Worm (Caenorhabditis elegans) whole organism, L2 larva: Measurements from ENCODE around the gene C14A4.6.

Source experiments
- C34F6.9 ChIP-seq: fragments of 150-350 bp; optimal IDR thresholded peaks from 2 replicates; lab custom pipeline; 2014; ENCODE audit warnings: missing biosample characterization, missing genetic modification characterization
- F13H6.1 ChIP-seq: sonication (generic microtip); optimal IDR thresholded peaks from 2 replicates; lab custom pipeline; 2016; ENCODE audit warnings: missing genetic modification characterization, missing compliant biosample characterization
- R02D3.7 ChIP-seq: fragments of 150-350 bp; optimal IDR thresholded peaks from 2 replicates; lab custom pipeline; 2014; ENCODE audit warnings: missing biosample characterization, missing genetic modification characterization
- Y55F3AM.14 ChIP-seq: fragments of 200-800 bp; sonication (Bioruptor generic); optimal IDR thresholded peaks from 2 replicates; lab custom pipeline; 2018; ENCODE audit warnings: mild to moderate bottlenecking, missing genetic modification characterization, missing compliant biosample characterization
- ZK546.5 ChIP-seq: sonication (generic microtip); optimal IDR thresholded peaks from 2 replicates; lab custom pipeline; 2017; ENCODE audit warnings: missing biosample characterization, missing genetic modification characterization
- alr-1 ChIP-seq: fragments of 150-350 bp; optimal IDR thresholded peaks from 2 replicates; lab custom pipeline; 2014; ENCODE audit warnings: missing biosample characterization, missing genetic modification characterization
- aly-2 ChIP-seq: fragments of 150-350 bp; optimal IDR thresholded peaks from 2 replicates; lab custom pipeline; 2014; ENCODE audit warnings: missing biosample characterization, missing genetic modification characterization
- blmp-1 ChIP-seq: sonication (generic microtip); optimal IDR thresholded peaks from 2 replicates; lab custom pipeline; 2017; ENCODE audit warnings: missing genetic modification characterization, mild to moderate bottlenecking, missing compliant biosample characterization, antibody characterized with exemption, moderate library complexity; ENCODE audit not compliant: insufficient read depth
- ceh-16 ChIP-seq: fragments of 150-350 bp; optimal IDR thresholded peaks from 2 replicates; lab custom pipeline; 2014; ENCODE audit warnings: missing biosample characterization, missing genetic modification characterization
- ceh-82 ChIP-seq: fragments of 150-350 bp; optimal IDR thresholded peaks from 2 replicates; lab custom pipeline; 2014; ENCODE audit warnings: missing biosample characterization, missing genetic modification characterization
- crh-2 ChIP-seq: sonication (generic microtip); optimal IDR thresholded peaks from 2 replicates; lab custom pipeline; 2017; ENCODE audit warnings: missing biosample characterization, missing genetic modification characterization
- dmd-4 ChIP-seq: sonication (generic microtip); optimal IDR thresholded peaks from 2 replicates; lab custom pipeline; 2017; ENCODE audit warnings: missing biosample characterization, missing genetic modification characterization
- egl-27 ChIP-seq: sonication (generic microtip); optimal IDR thresholded peaks from 3 replicates; lab custom pipeline; 2017; ENCODE audit warnings: missing biosample characterization, missing genetic modification reagents, missing genetic modification characterization
- elt-1 ChIP-seq: fragments of 150-350 bp; optimal IDR thresholded peaks from 2 replicates; lab custom pipeline; 2014; ENCODE audit warnings: missing biosample characterization, missing genetic modification characterization
- elt-3 ChIP-seq: sonication (generic microtip); optimal IDR thresholded peaks from 2 replicates; lab custom pipeline; 2017; ENCODE audit warnings: missing biosample characterization, missing genetic modification characterization
- fos-1 ChIP-seq: fragments of 150-350 bp; optimal IDR thresholded peaks from 2 replicates; lab custom pipeline; 2014; ENCODE audit warnings: missing biosample characterization, missing genetic modification characterization
- gmeb-1 ChIP-seq: fragments of 150-350 bp; optimal IDR thresholded peaks from 2 replicates; lab custom pipeline; 2014; ENCODE audit warnings: missing biosample characterization, missing genetic modification characterization
- lin-11 ChIP-seq: fragments of 150-350 bp; sonication (generic microtip); optimal IDR thresholded peaks from 2 replicates; lab custom pipeline; 2014; ENCODE audit warnings: missing biosample characterization, missing genetic modification characterization, inconsistent platforms, mixed read lengths
- lin-13 ChIP-seq: fragments of 150-350 bp; optimal IDR thresholded peaks from 2 replicates; lab custom pipeline; 2014; ENCODE audit warnings: missing biosample characterization, missing genetic modification reagents, missing genetic modification characterization
- lsy-2 ChIP-seq, 2 experiments: fragments of 150-350 bp in 1 of 2; sonication (generic microtip) in 1 of 2; optimal IDR thresholded peaks; 2 replicates each; lab custom pipeline; 2014 to 2017; ENCODE audit warnings: missing biosample characterization in 2 of 2, missing genetic modification characterization in 2 of 2
- mab-5 ChIP-seq: fragments of 150-350 bp; optimal IDR thresholded peaks from 2 replicates; lab custom pipeline; 2014; ENCODE audit warnings: missing biosample characterization, missing genetic modification characterization
- mdl-1 ChIP-seq, 2 experiments: fragments of 150-350 bp in 1 of 2; sonication (generic microtip) in 1 of 2; optimal IDR thresholded peaks; 2 replicates each; lab custom pipeline; 2017; ENCODE audit warnings: missing biosample characterization in 2 of 2, missing genetic modification characterization in 2 of 2
- nhr-10 ChIP-seq: sonication (generic microtip); optimal IDR thresholded peaks from 2 replicates; lab custom pipeline; 2017; ENCODE audit warnings: missing biosample characterization, missing genetic modification characterization
- nhr-11 ChIP-seq: fragments of 150-350 bp; optimal IDR thresholded peaks from 2 replicates; lab custom pipeline; 2014; ENCODE audit warnings: missing biosample characterization, missing genetic modification characterization
- nhr-12 ChIP-seq: fragments of 150-350 bp; optimal IDR thresholded peaks from 2 replicates; lab custom pipeline; 2014; ENCODE audit warnings: missing biosample characterization, missing genetic modification characterization
- nhr-129 ChIP-seq: fragments of 150-350 bp; optimal IDR thresholded peaks from 2 replicates; lab custom pipeline; 2014; ENCODE audit warnings: missing biosample characterization, missing genetic modification characterization
- nhr-21 ChIP-seq: fragments of 150-350 bp; optimal IDR thresholded peaks from 2 replicates; lab custom pipeline; 2014; ENCODE audit warnings: missing biosample characterization, missing genetic modification characterization
- nhr-237 ChIP-seq: fragments of 150-350 bp; optimal IDR thresholded peaks from 2 replicates; lab custom pipeline; 2014; ENCODE audit warnings: missing biosample characterization, missing genetic modification characterization
- nhr-25 ChIP-seq: fragments of 150-350 bp; sonication (generic microtip); optimal IDR thresholded peaks from 3 replicates; lab custom pipeline; 2014; ENCODE audit warnings: missing biosample characterization, missing genetic modification characterization
- nhr-6 ChIP-seq: fragments of 150-350 bp; optimal IDR thresholded peaks from 2 replicates; lab custom pipeline; 2014; ENCODE audit warnings: missing biosample characterization, missing genetic modification characterization
- nhr-77 ChIP-seq: fragments of 150-350 bp; optimal IDR thresholded peaks from 2 replicates; lab custom pipeline; 2014; ENCODE audit warnings: missing biosample characterization, missing genetic modification characterization
- sem-4 ChIP-seq: fragments of 150-350 bp; optimal IDR thresholded peaks from 2 replicates; lab custom pipeline; 2014; ENCODE audit warnings: missing biosample characterization, missing genetic modification reagents, missing genetic modification characterization
- skn-1 ChIP-seq: sonication (generic microtip); optimal IDR thresholded peaks from 2 replicates; lab custom pipeline; 2017; ENCODE audit warnings: missing biosample characterization, missing genetic modification characterization
- sma-3 ChIP-seq: sonication (generic microtip); optimal IDR thresholded peaks from 2 replicates; lab custom pipeline; 2016; ENCODE audit warnings: missing genetic modification reagents, missing genetic modification characterization, missing compliant biosample characterization
- sma-9 ChIP-seq, 2 experiments: fragments of 150-350 bp in 1 of 2; sonication (generic microtip) in 1 of 2; optimal IDR thresholded peaks; 2 replicates each; lab custom pipeline; 2014 to 2016; ENCODE audit warnings: missing genetic modification characterization in 2 of 2, mild to moderate bottlenecking in 1 of 2, missing biosample characterization in 1 of 2, missing compliant biosample characterization in 1 of 2, missing genetic modification reagents in 1 of 2, moderate library complexity in 1 of 2
- snpc-4 ChIP-seq: fragments of 150-350 bp; optimal IDR thresholded peaks from 2 replicates; lab custom pipeline; 2014; ENCODE audit warnings: missing biosample characterization, missing genetic modification characterization
- unc-39 ChIP-seq: fragments of 150-350 bp; optimal IDR thresholded peaks from 2 replicates; lab custom pipeline; 2014; ENCODE audit warnings: missing biosample characterization, missing genetic modification characterization
- unc-55 ChIP-seq: fragments of 150-350 bp; sonication (generic microtip); optimal IDR thresholded peaks from 3 replicates; lab custom pipeline; 2014; ENCODE audit warnings: missing biosample characterization, missing genetic modification reagents, missing genetic modification characterization
- unc-62 ChIP-seq: fragments of 150-350 bp; optimal IDR thresholded peaks from 2 replicates; lab custom pipeline; 2014; ENCODE audit warnings: missing biosample characterization, missing genetic modification reagents, missing genetic modification characterization
- ztf-1 ChIP-seq: fragments of 200-800 bp; sonication (Bioruptor generic); conservative IDR thresholded peaks from 2 replicates; pipeline ENCODE4 v1.3.6; 2022; ENCODE audit warnings: missing genetic modification characterization, missing compliant biosample characterization
- ztf-4 ChIP-seq: fragments of 150-350 bp; optimal IDR thresholded peaks from 2 replicates; lab custom pipeline; 2014; ENCODE audit warnings: missing biosample characterization, missing genetic modification characterization

C14A4.6 gene

ce11 chrII:10555484-10556075 is 39.0 kb downstream of the C14A4.6 start:
- TF ChIP-seq snpc-4 (tag; lab: Kevin White, UChicago) = peak; percentile 44
- TF ChIP-seq egl-27 = peak; percentile 35
- peak; percentile 55 for TF ChIP-seq crh-2 (tag; lab: Kevin White, UChicago)
- no peak for TF ChIP-seq ZK546.5
- peak; percentile 51 to 54 for TF ChIP-seq mdl-1 (tag; optimal IDR thresholded peaks at IDR 0.05; lab: Kevin White, UChicago)
- TF ChIP-seq blmp-1 = no peak
- no peak for TF ChIP-seq R02D3.7 (tag; lab: Kevin White, UChicago)
- TF ChIP-seq lin-11 (tag; lab: Kevin White, UChicago) = no peak
- TF ChIP-seq unc-55 (GFP tag; lab: Kevin White, UChicago) = peak; percentile 33
- peak; percentile 63 for TF ChIP-seq C34F6.9 (tag; lab: Kevin White, UChicago)
- peak; percentile 81 for TF ChIP-seq sma-3 (GFP tag; lab: Kevin White, UChicago)
- peak in 1 of 2 experiments; percentile 54 for TF ChIP-seq lsy-2 (tag; optimal IDR thresholded peaks at IDR 0.05; lab: Kevin White, UChicago)
- TF ChIP-seq Y55F3AM.14 = no peak
- peak; percentile 95 for TF ChIP-seq nhr-129 (tag; lab: Kevin White, UChicago)
- TF ChIP-seq gmeb-1 (tag; lab: Kevin White, UChicago) = peak; percentile 30
- no peak for TF ChIP-seq skn-1 (tag; lab: Kevin White, UChicago)
- no peak for TF ChIP-seq elt-1 (tag; lab: Kevin White, UChicago)
- peak; percentile 73 for TF ChIP-seq ztf-4
- no peak for TF ChIP-seq aly-2 (tag; lab: Kevin White, UChicago)
- peak; percentile 80 for TF ChIP-seq fos-1
- TF ChIP-seq lin-13 (GFP tag; lab: Kevin White, UChicago) = peak; percentile 15
- peak; percentile 72 for TF ChIP-seq sem-4 (tag; lab: Kevin White, UChicago)
- peak; percentile 78 for TF ChIP-seq F13H6.1 (tag; lab: Kevin White, UChicago)
- no peak for TF ChIP-seq nhr-6
- TF ChIP-seq sma-9 (GFP tag; optimal IDR thresholded peaks at IDR 0.05; lab: Kevin White, UChicago) = peak; percentile 40
- no peak for TF ChIP-seq sma-9 (tag; optimal IDR thresholded peaks at IDR 0.05; lab: Kevin White, UChicago)
- TF ChIP-seq nhr-25 (tag; lab: Kevin White, UChicago) = peak; percentile 80
- TF ChIP-seq alr-1 (tag; lab: Kevin White, UChicago) = no peak
- TF ChIP-seq nhr-21 (tag; lab: Kevin White, UChicago) = peak; percentile 73
- TF ChIP-seq nhr-237 (tag; lab: Kevin White, UChicago) = no peak
- TF ChIP-seq elt-3 (tag; lab: Kevin White, UChicago) = no peak
- TF ChIP-seq mab-5 (tag; lab: Kevin White, UChicago) = no peak

- no peak for TF ChIP-seq nhr-129 (tag; lab: Kevin White, UChicago)
- no peak for TF ChIP-seq ceh-82 (tag; lab: Kevin White, UChicago)
- TF ChIP-seq nhr-11 (tag; lab: Kevin White, UChicago) = no peak
- TF ChIP-seq snpc-4 (tag; lab: Kevin White, UChicago) = no peak
- TF ChIP-seq Y55F3AM.14 = no peak
- TF ChIP-seq crh-2 (tag; lab: Kevin White, UChicago) = no peak
- TF ChIP-seq R02D3.7 (tag; lab: Kevin White, UChicago) = no peak
- no peak for TF ChIP-seq ceh-16 (tag; lab: Kevin White, UChicago)
- TF ChIP-seq nhr-10 (tag; lab: Kevin White, UChicago) = no peak
- no peak for TF ChIP-seq mab-5 (tag; lab: Kevin White, UChicago)
- TF ChIP-seq nhr-77 (tag; lab: Kevin White, UChicago) = no peak
- TF ChIP-seq lin-11 (tag; lab: Kevin White, UChicago) = no peak
- no peak for TF ChIP-seq lin-13 (GFP tag; lab: Kevin White, UChicago)
- no peak for TF ChIP-seq skn-1 (tag; lab: Kevin White, UChicago)
- no peak for TF ChIP-seq ztf-4
- no peak for TF ChIP-seq ztf-1
- TF ChIP-seq elt-1 (tag; lab: Kevin White, UChicago) = no peak
- no peak for TF ChIP-seq dmd-4 (tag; lab: Kevin White, UChicago)
- TF ChIP-seq sem-4 (tag; lab: Kevin White, UChicago) = no peak
Measured at ce11 chrII:10554972-10555371, 39.6 kb downstream of the C14A4.6 start, which contains the start of gene mnk-1. Gene mnk-1 (minus strand): TSS chrII:10555044.

- TF ChIP-seq ceh-16 (tag; lab: Kevin White, UChicago) (peak; percentile 3), nhr-129 (tag; lab: Kevin White, UChicago) (peak; percentile 13), lin-11 (tag; lab: Kevin White, UChicago) (no peak), unc-39 (tag; lab: Kevin White, UChicago) (no peak), nhr-6 (no peak), nhr-25 (tag; lab: Kevin White, UChicago) (peak; percentile 48), R02D3.7 (tag; lab: Kevin White, UChicago) (no peak), sma-3 (GFP tag; lab: Kevin White, UChicago) (no peak), Y55F3AM.14 (no peak), ztf-4 (no peak), unc-62 (GFP tag; lab: Kevin White, UChicago) (no peak), C34F6.9 (tag; lab: Kevin White, UChicago) (no peak), nhr-12 (no peak), lsy-2 (tag; optimal IDR thresholded peaks at IDR 0.05; lab: Kevin White, UChicago) (no peak), mab-5 (tag; lab: Kevin White, UChicago) (no peak)
Measured at ce11 chrII:10554046-10554399, 40.6 kb downstream of the C14A4.6 start.
